Worm (Caenorhabditis elegans): ENCODE measurements around the gene srap-1.

ce11 chrII:11204731-11205130, 1.7 kb downstream of the srap-1 start:
- TF ChIP-seq mep-1 (tag; optimal IDR thresholded peaks at IDR 0.05) (no peak), mls-2 (tag; optimal IDR thresholded peaks at IDR 0.05) (no peak), elt-1 (tag; optimal IDR thresholded peaks at IDR 0.05; ENCODE audit: borderline replicate concordance, insufficient read depth) (no peak), lsy-2 (tag; optimal IDR thresholded peaks at IDR 0.05) (no peak), lin-32 (GFP tag; optimal IDR thresholded peaks at IDR 0.05) (no peak), ces-1 (GFP tag; optimal IDR thresholded peaks at IDR 0.05) (no peak), nhr-237 (tag; optimal IDR thresholded peaks at IDR 0.05) (no peak), lin-13 (tag; optimal IDR thresholded peaks at IDR 0.05) (no peak), hlh-1 (tag; optimal IDR thresholded peaks at IDR 0.05) (no peak), sptf-1 (tag; optimal IDR thresholded peaks at IDR 0.05) (no peak)

All from whole organism, mixed stage, embryonic.